Fruit fly (Drosophila melanogaster): ENCODE results near the gene CG11964.
A peak's percentile ranks its signal among the peaks of the same experiment; 100 is the strongest.

The CG11964 gene

dm6 chr3R:8925924-8926553, 18.8 kb downstream of the CG11964 start (continued):
- TF ChIP-seq trh (GFP tag; optimal IDR thresholded peaks at IDR 0.05) (no peak), Drgx (GFP tag; IDR thresholded peaks at IDR 0.05) (peak; percentile 72), br (optimal IDR thresholded peaks at IDR 0.05) (no peak), Atf6 (GFP tag; IDR thresholded peaks at IDR 0.05) (no peak), gfzf (GFP tag; optimal IDR thresholded peaks at IDR 0.05) (no peak), TFAM (GFP tag; optimal IDR thresholded peaks at IDR 0.05) (peak; percentile 43), otp (GFP tag; IDR thresholded peaks at IDR 0.05) (peak; percentile 67; the same call in 2 of the 3 replicates), hkb (optimal IDR thresholded peaks at IDR 0.05) (no peak), hkb (GFP tag; IDR thresholded peaks at IDR 0.05) (peak; percentile 26; the same call in 1 of the 2 replicates), Ptx1 (GFP tag; IDR thresholded peaks at IDR 0.05) (peak; percentile 61), phol (tag; optimal IDR thresholded peaks at IDR 0.05) (peak; percentile 67), E2f1 (GFP tag; IDR thresholded peaks at IDR 0.05) (peak; percentile 35; the same call in 1 of the 2 replicates), CG15479 (GFP tag; optimal IDR thresholded peaks at IDR 0.05) (peak; percentile 31), YL-1 (GFP tag; optimal IDR thresholded peaks at IDR 0.05) (no peak), CG9609 (GFP tag; optimal IDR thresholded peaks at IDR 0.05) (no peak), Bteb2 (GFP tag; optimal IDR thresholded peaks at IDR 0.05) (no peak), Med (GFP tag) (peak; percentile 85), slp2 (GFP tag; optimal IDR thresholded peaks at IDR 0.05) (peak; percentile 56), CG3407 (GFP tag; optimal IDR thresholded peaks at IDR 0.05) (peak; percentile 34), sr (GFP tag; IDR thresholded peaks at IDR 0.05) (no peak), Hr39 (optimal IDR thresholded peaks at IDR 0.05) (no peak), Dref (GFP tag; IDR thresholded peaks at IDR 0.05) (no peak), CG1233 (GFP tag; optimal IDR thresholded peaks at IDR 0.05) (peak; percentile 81), Max (GFP tag; optimal IDR thresholded peaks at IDR 0.05) (peak; percentile 35), unpg (GFP tag; optimal IDR thresholded peaks at IDR 0.05) (peak; percentile 71), Rfx (GFP tag; IDR thresholded peaks at IDR 0.05) (no peak), Rx (GFP tag; IDR thresholded peaks at IDR 0.05) (no peak), Nf-YC (tag; optimal IDR thresholded peaks at IDR 0.05) (no peak), gce (GFP tag; IDR thresholded peaks at IDR 0.05) (peak; percentile 64; the same call in 1 of the 3 replicates), CG1024 (GFP tag; IDR thresholded peaks at IDR 0.05) (peak; percentile 72), dati (GFP tag; IDR thresholded peaks at IDR 0.05) (0 out of 2 replicates have a peak, but pooled peaks have one; percentile 32), bsh (GFP tag; optimal IDR thresholded peaks at IDR 0.05) (peak; percentile 40 to 86), CG8089 (GFP tag; optimal IDR thresholded peaks at IDR 0.05) (peak; percentile 36), pzg (GFP tag; optimal IDR thresholded peaks at IDR 0.05) (no peak), CG12104 (GFP tag; optimal IDR thresholded peaks at IDR 0.05) (no peak), caup (GFP tag; optimal IDR thresholded peaks at IDR 0.05; ENCODE audit: severe bottlenecking) (no peak), schlank (tag; optimal IDR thresholded peaks at IDR 0.05) (no peak), zen2 (GFP tag; IDR thresholded peaks at IDR 0.05; ENCODE audit: partially characterized antibody) (no peak), CG18599 (GFP tag; optimal IDR thresholded peaks at IDR 0.05) (no peak), maf-S (GFP tag; optimal IDR thresholded peaks at IDR 0.05) (no peak), CG4328 (GFP tag; optimal IDR thresholded peaks at IDR 0.05) (no peak), Hmr (GFP tag; optimal IDR thresholded peaks at IDR 0.05) (no peak), Lhr (GFP tag; optimal IDR thresholded peaks at IDR 0.05) (no peak), zfh2 (GFP tag; optimal IDR thresholded peaks at IDR 0.05) (no peak), CTCF (GFP tag; optimal IDR thresholded peaks at IDR 0.05) (peak; percentile 47), CG4854 (GFP tag; optimal IDR thresholded peaks at IDR 0.05) (no peak), CG7786 (GFP tag; optimal IDR thresholded peaks at IDR 0.05) (peak; percentile 38), CG33557 (GFP tag; optimal IDR thresholded peaks at IDR 0.05) (peak; percentile 71), CG8924 (tag; optimal IDR thresholded peaks at IDR 0.05) (peak; percentile 73), CG16813 (GFP tag; IDR thresholded peaks at IDR 0.05; ENCODE audit: partially characterized antibody) (no peak), z (GFP tag; IDR thresholded peaks at IDR 0.05) (no peak), CG15514 (GFP tag; optimal IDR thresholded peaks at IDR 0.05) (no peak)

All from whole organism, embryonic.